Worm (Caenorhabditis elegans) whole organism, late embryonic: ENCODE measurements around the gene ZK617.26.

Source experiments
- ama-1 ChIP-seq: fragments of 150-350 bp; optimal IDR thresholded peaks from 2 replicates; lab custom pipeline; 2014
- ceh-31 ChIP-seq: sonication (generic microtip); optimal IDR thresholded peaks from 2 replicates; lab custom pipeline; 2016; ENCODE audit warnings: missing genetic modification characterization, missing compliant biosample characterization
- elt-4 ChIP-seq: sonication (generic microtip); optimal IDR thresholded peaks from 2 replicates; lab custom pipeline; 2016; ENCODE audit warnings: missing genetic modification characterization, missing compliant biosample characterization
- lin-11 ChIP-seq: fragments of 200-800 bp; sonication (Bioruptor generic); optimal IDR thresholded peaks from 2 replicates; lab custom pipeline; 2018; ENCODE audit warnings: mild to moderate bottlenecking, missing genetic modification characterization, missing compliant biosample characterization
- rnt-1 ChIP-seq: sonication (generic microtip); optimal IDR thresholded peaks from 2 replicates; lab custom pipeline; 2016; ENCODE audit warnings: missing genetic modification characterization, missing compliant biosample characterization
- sox-4 ChIP-seq: sonication (generic microtip); optimal IDR thresholded peaks from 2 replicates; lab custom pipeline; 2017; ENCODE audit warnings: mild to moderate bottlenecking, missing genetic modification characterization, inconsistent platforms, missing compliant biosample characterization
- ttx-3 ChIP-seq: sonication (generic microtip); optimal IDR thresholded peaks from 2 replicates; lab custom pipeline; 2016; ENCODE audit warnings: missing genetic modification reagents, missing genetic modification characterization, missing compliant biosample characterization
- unc-55 ChIP-seq: sonication (generic microtip); optimal IDR thresholded peaks from 2 replicates; lab custom pipeline; 2017; ENCODE audit warnings: missing biosample characterization, missing genetic modification reagents, missing genetic modification characterization
- unc-86 ChIP-seq: sonication (generic microtip); optimal IDR thresholded peaks from 2 replicates; lab custom pipeline; 2016; ENCODE audit warnings: missing genetic modification characterization, missing compliant biosample characterization

ce11 chrIV:12047552-12048347 is 37.0 kb upstream of the ZK617.26 start, which contains the start of gene T12G3.4:
- no peak for TF ChIP-seq rnt-1 (tag; lab: Kevin White, UChicago)
- TF ChIP-seq lin-11, result no peak
- no peak for TF ChIP-seq unc-86 (tag; lab: Kevin White, UChicago)
- no peak for TF ChIP-seq ama-1 (lab: Kevin White, UChicago)
- no peak for TF ChIP-seq elt-4 (tag; lab: Kevin White, UChicago)
- no peak for TF ChIP-seq ttx-3 (tag; lab: Kevin White, UChicago)
- no peak for TF ChIP-seq unc-55 (GFP tag; lab: Kevin White, UChicago)
- TF ChIP-seq ceh-31 (tag; lab: Kevin White, UChicago), result no peak
- TF ChIP-seq sox-4 (tag; lab: Kevin White, UChicago), result no peak
